Worm (Caenorhabditis elegans): ENCODE data around the gene C17B7.4.

DNA sequence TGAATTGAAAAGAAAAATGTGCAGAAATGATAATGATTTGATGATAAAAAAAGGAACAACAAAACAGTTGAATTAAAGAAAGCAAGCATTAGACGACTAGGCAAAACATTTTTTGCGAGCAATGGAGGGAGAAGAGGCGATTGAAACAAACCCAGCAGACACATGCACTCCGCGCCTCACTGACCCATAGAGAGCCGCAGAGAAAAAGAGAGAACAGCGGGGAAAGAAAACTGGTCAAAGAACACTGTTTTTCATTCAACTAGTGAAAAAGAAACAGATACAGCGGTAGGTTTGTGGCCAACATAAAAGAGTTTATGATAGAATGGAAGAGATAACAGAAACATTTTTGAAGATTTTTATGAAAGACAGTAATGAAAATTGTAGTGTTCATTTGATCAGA lies 49.2 kb downstream of the C17B7.4 start:
- TF ChIP-seq fos-1 (tag; optimal IDR thresholded peaks at IDR 0.05), result no peak
- TF ChIP-seq elt-2 (tag; optimal IDR thresholded peaks at IDR 0.05), result no peak
- TF ChIP-seq egl-27 (tag; optimal IDR thresholded peaks at IDR 0.05), result no peak
- no peak for TF ChIP-seq F16B12.6 (tag; optimal IDR thresholded peaks at IDR 0.05)
- TF ChIP-seq Y116A8C.19 (tag; optimal IDR thresholded peaks at IDR 0.05; ENCODE audit: borderline replicate concordance), result no peak
- no peak for TF ChIP-seq grh-1 (GFP tag; IDR thresholded peaks at IDR 0.05)
- TF ChIP-seq lin-39 (tag; optimal IDR thresholded peaks at IDR 0.05), result no peak
- TF ChIP-seq nhr-11 (tag; optimal IDR thresholded peaks at IDR 0.05), result no peak
- no peak for TF ChIP-seq hpl-2 (GFP tag; optimal IDR thresholded peaks at IDR 0.05)
- TF ChIP-seq nhr-90 (tag; optimal IDR thresholded peaks at IDR 0.05; ENCODE audit: poor library complexity), result no peak

Measured in whole organism, L1 larva.